Worm (Caenorhabditis elegans) whole organism, L4 larva: ENCODE data around the gene abhd-3.1.

Experiments used
- F26F4.8 ChIP-seq: fragments of 200-800 bp; sonication (Bioruptor generic); conservative IDR thresholded peaks from 2 replicates; pipeline ENCODE4 v1.3.6; 2022; ENCODE audit warnings: missing genetic modification characterization, missing compliant biosample characterization
- F44E2.7 ChIP-seq: fragments of 200-800 bp; sonication (Bioruptor generic); IDR thresholded peaks from 2 replicates; pipeline ENCODE4 v2.1.2; 2022; ENCODE audit warnings: missing genetic modification characterization, missing compliant biosample characterization
- aha-1 ChIP-seq: fragments of 150-350 bp; peaks from one replicate; lab custom pipeline; 2014; ENCODE audit warnings: missing biosample characterization, missing genetic modification characterization
- ama-1 ChIP-seq: fragments of 150-350 bp; optimal IDR thresholded peaks from 2 replicates; lab custom pipeline; 2014; ENCODE audit warnings: inconsistent platforms, mixed read lengths
- ceh-32 ChIP-seq: sonication (generic microtip); optimal IDR thresholded peaks from 2 replicates; lab custom pipeline; 2016; ENCODE audit warnings: mild to moderate bottlenecking, missing genetic modification characterization, missing compliant biosample characterization; ENCODE audit not compliant: poor library complexity
- daf-16 ChIP-seq, 3 experiments: sonication (generic microtip); optimal IDR thresholded peaks; 2 replicates each; lab custom pipeline; 2016 to 2017; ENCODE audit warnings: missing genetic modification characterization in 3 of 3, missing genetic modification reagents in 3 of 3, mild to moderate bottlenecking in 2 of 3, missing compliant biosample characterization in 2 of 3, missing biosample characterization in 1 of 3, moderate library complexity in 1 of 3
- dmd-8 ChIP-seq: fragments of 200-800 bp; sonication (Bioruptor generic); IDR thresholded peaks from 2 replicates; pipeline ENCODE4 v1.3.6; 2022; ENCODE audit warnings: missing genetic modification characterization, missing compliant biosample characterization
- duxl-1 ChIP-seq: sonication (generic microtip); optimal IDR thresholded peaks from 2 replicates; lab custom pipeline; 2016; ENCODE audit warnings: mild to moderate bottlenecking, missing genetic modification characterization, moderate library complexity, missing compliant biosample characterization; ENCODE audit not compliant: poor library complexity
- dve-1 ChIP-seq: sonication (generic microtip); optimal IDR thresholded peaks from 2 replicates; lab custom pipeline; 2017; ENCODE audit warnings: antibody characterized with exemption, mild to moderate bottlenecking, missing genetic modification characterization, missing compliant biosample characterization; ENCODE audit not compliant: insufficient read depth
- egl-27 ChIP-seq: sonication (generic microtip); optimal IDR thresholded peaks from 3 replicates; lab custom pipeline; 2017; ENCODE audit warnings: missing biosample characterization, missing genetic modification reagents, missing genetic modification characterization
- egl-43 ChIP-seq: fragments of 200-800 bp; sonication (Bioruptor generic); IDR thresholded peaks from 2 replicates; pipeline ENCODE4 v1.3.6; 2022; ENCODE audit warnings: missing genetic modification reagents, missing genetic modification characterization, missing compliant biosample characterization
- gei-8 ChIP-seq: fragments of 200-800 bp; sonication (Bioruptor generic); optimal IDR thresholded peaks from 2 replicates; lab custom pipeline; 2018; ENCODE audit warnings: mild to moderate bottlenecking, missing genetic modification characterization, missing compliant biosample characterization
- hlh-11 ChIP-seq: fragments of 200-800 bp; sonication (Bioruptor generic); optimal IDR thresholded peaks from 2 replicates; lab custom pipeline; 2018; ENCODE audit warnings: mild to moderate bottlenecking, missing genetic modification characterization, missing compliant biosample characterization
- hlh-30 ChIP-seq: sonication (generic microtip); optimal IDR thresholded peaks from 2 replicates; lab custom pipeline; 2017; ENCODE audit warnings: antibody characterized with exemption, mild to moderate bottlenecking, missing genetic modification characterization, missing compliant biosample characterization; ENCODE audit not compliant: insufficient read depth
- lim-7 ChIP-seq: fragments of 200-800 bp; sonication (Bioruptor generic); IDR thresholded peaks from 2 replicates; pipeline ENCODE4 v1.3.6; 2022; ENCODE audit warnings: missing genetic modification characterization, missing compliant biosample characterization
- lin-13 ChIP-seq: fragments of 150-350 bp; optimal IDR thresholded peaks from 2 replicates; lab custom pipeline; 2014; ENCODE audit warnings: missing biosample characterization, missing genetic modification reagents, missing genetic modification characterization
- lin-38 ChIP-seq: fragments of 200-800 bp; sonication (Bioruptor generic); IDR thresholded peaks from 2 replicates; pipeline ENCODE4 v1.3.6; 2022; ENCODE audit warnings: missing genetic modification reagents, missing genetic modification characterization, missing compliant biosample characterization
- madf-5 ChIP-seq, 2 experiments: fragments of 200-800 bp; sonication (Bioruptor generic); IDR thresholded peaks; 2 replicates each; pipeline ENCODE4 v1.3.6; 2022; ENCODE audit warnings: missing compliant biosample characterization in 2 of 2, missing genetic modification characterization in 2 of 2
- mdl-1 ChIP-seq, 2 experiments: fragments of 150-350 bp in 1 of 2; sonication (generic microtip) in 1 of 2; optimal IDR thresholded peaks; 2 replicates each; lab custom pipeline; 2014 to 2017; ENCODE audit warnings: missing biosample characterization in 2 of 2, missing genetic modification characterization in 2 of 2
- mep-1 ChIP-seq: fragments of 150-350 bp; sonication (generic microtip); optimal IDR thresholded peaks from 3 replicates; lab custom pipeline; 2014; ENCODE audit warnings: missing biosample characterization, missing genetic modification characterization
- mxl-2 ChIP-seq: fragments of 200-800 bp; sonication (Bioruptor generic); conservative IDR thresholded peaks from 2 replicates; pipeline ENCODE4 v1.3.6; 2022; ENCODE audit warnings: missing genetic modification reagents, missing genetic modification characterization, missing compliant biosample characterization
- mxl-3 ChIP-seq: fragments of 200-800 bp; sonication (Bioruptor generic); optimal IDR thresholded peaks from 2 replicates; lab custom pipeline; 2018; ENCODE audit warnings: mild to moderate bottlenecking, missing genetic modification characterization, missing compliant biosample characterization
- nhr-10 ChIP-seq: fragments of 150-350 bp; optimal IDR thresholded peaks from 2 replicates; lab custom pipeline; 2014; ENCODE audit warnings: missing biosample characterization, missing genetic modification characterization
- nhr-11 ChIP-seq: fragments of 150-350 bp; optimal IDR thresholded peaks from 2 replicates; lab custom pipeline; 2014; ENCODE audit warnings: missing biosample characterization, missing genetic modification characterization
- nhr-28 ChIP-seq: fragments of 150-350 bp; optimal IDR thresholded peaks from 2 replicates; lab custom pipeline; 2014; ENCODE audit warnings: missing biosample characterization, missing genetic modification characterization
- nhr-48 ChIP-seq: sonication (generic microtip); optimal IDR thresholded peaks from 2 replicates; lab custom pipeline; 2016; ENCODE audit warnings: mild to moderate bottlenecking, missing genetic modification characterization, missing compliant biosample characterization
- nhr-77 ChIP-seq: fragments of 150-350 bp; optimal IDR thresholded peaks from 2 replicates; lab custom pipeline; 2014; ENCODE audit warnings: missing biosample characterization, missing genetic modification characterization
- php-3 ChIP-seq: fragments of 200-800 bp; sonication (Bioruptor generic); IDR thresholded peaks from 2 replicates; pipeline ENCODE4 v1.3.6; 2022; ENCODE audit warnings: missing genetic modification reagents, missing genetic modification characterization, missing compliant biosample characterization
- pqm-1 ChIP-seq: sonication (generic microtip); optimal IDR thresholded peaks from 2 replicates; lab custom pipeline; 2017; ENCODE audit warnings: missing biosample characterization, missing genetic modification characterization
- saeg-2 ChIP-seq: fragments of 200-800 bp; sonication (Bioruptor generic); IDR thresholded peaks from 2 replicates; pipeline ENCODE4 v1.3.6; 2022; ENCODE audit warnings: missing genetic modification reagents, missing genetic modification characterization, missing compliant biosample characterization
- set-16 ChIP-seq: fragments of 200-800 bp; sonication (Bioruptor generic); IDR thresholded peaks from 2 replicates; pipeline ENCODE4 v1.3.6; 2022; ENCODE audit warnings: missing genetic modification reagents, missing genetic modification characterization, missing compliant biosample characterization
- snpc-1.2 ChIP-seq: fragments of 200-800 bp; sonication (Bioruptor generic); IDR thresholded peaks from 2 replicates; pipeline ENCODE4 v1.3.6; 2022; ENCODE audit warnings: missing genetic modification reagents, missing genetic modification characterization, missing compliant biosample characterization
- zfp-2 ChIP-seq: sonication (generic microtip); optimal IDR thresholded peaks from 2 replicates; lab custom pipeline; 2016; ENCODE audit warnings: mild to moderate bottlenecking, missing genetic modification characterization, missing compliant biosample characterization
- ztf-11 ChIP-seq: fragments of 150-350 bp; optimal IDR thresholded peaks from 2 replicates; lab custom pipeline; 2014; ENCODE audit warnings: missing biosample characterization, missing genetic modification characterization

Gene abhd-3.1

DNA sequence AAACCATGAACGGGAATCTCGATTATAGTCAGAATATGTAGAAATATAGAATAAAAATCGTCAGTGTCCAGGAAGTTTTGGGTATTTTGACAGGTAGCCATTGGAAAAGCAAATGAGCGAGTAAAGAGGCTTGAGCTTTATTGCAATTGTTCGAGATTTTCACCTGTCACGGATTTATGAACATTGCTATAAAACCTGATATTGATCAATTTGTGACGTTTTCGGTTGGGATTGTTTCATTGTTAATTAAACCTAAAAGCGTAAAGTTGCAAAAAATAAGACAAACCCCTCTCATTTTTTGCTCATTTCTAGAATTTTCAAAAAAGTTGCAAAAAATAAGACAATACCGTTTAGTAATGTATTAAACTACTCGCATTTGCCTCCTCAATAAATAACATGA is 22.9 kb downstream of the abhd-3.1 start, which contains the start of gene srh-183:
TSS of gene srh-183 (minus strand) at position 101 of the 400 bp plus-strand sequence.
- no peak for TF ChIP-seq mep-1
- TF ChIP-seq saeg-2 (GFP tag; lab: Robert Waterston, UW) = no peak
- TF ChIP-seq snpc-1.2 (GFP tag; lab: Robert Waterston, UW) = no peak
- TF ChIP-seq lin-38 (GFP tag; lab: Robert Waterston, UW) = no peak
- TF ChIP-seq mdl-1 (tag; optimal IDR thresholded peaks at IDR 0.05; lab: Kevin White, UChicago) = no peak
- TF ChIP-seq zfp-2 = no peak
- TF ChIP-seq madf-5 (GFP tag; IDR thresholded peaks at IDR 0.05; lab: Robert Waterston, UW) = no peak
- no peak for TF ChIP-seq lim-7 (GFP tag; lab: Robert Waterston, UW)
- no peak for TF ChIP-seq dmd-8
- no peak for TF ChIP-seq ceh-32 (tag; lab: Kevin White, UChicago)
- TF ChIP-seq egl-27 = no peak
- TF ChIP-seq lin-13 = no peak
- no peak for TF ChIP-seq nhr-10 (tag; lab: Kevin White, UChicago)
- no peak for TF ChIP-seq F44E2.7 (GFP tag; lab: Robert Waterston, UW)
- TF ChIP-seq daf-16 (GFP tag; optimal IDR thresholded peaks at IDR 0.05; lab: Kevin White, UChicago) = no peak
- no peak for TF ChIP-seq daf-16 (tag; optimal IDR thresholded peaks at IDR 0.05; lab: Kevin White, UChicago)
- TF ChIP-seq, all 104 proteins: peak for 0

DNA sequence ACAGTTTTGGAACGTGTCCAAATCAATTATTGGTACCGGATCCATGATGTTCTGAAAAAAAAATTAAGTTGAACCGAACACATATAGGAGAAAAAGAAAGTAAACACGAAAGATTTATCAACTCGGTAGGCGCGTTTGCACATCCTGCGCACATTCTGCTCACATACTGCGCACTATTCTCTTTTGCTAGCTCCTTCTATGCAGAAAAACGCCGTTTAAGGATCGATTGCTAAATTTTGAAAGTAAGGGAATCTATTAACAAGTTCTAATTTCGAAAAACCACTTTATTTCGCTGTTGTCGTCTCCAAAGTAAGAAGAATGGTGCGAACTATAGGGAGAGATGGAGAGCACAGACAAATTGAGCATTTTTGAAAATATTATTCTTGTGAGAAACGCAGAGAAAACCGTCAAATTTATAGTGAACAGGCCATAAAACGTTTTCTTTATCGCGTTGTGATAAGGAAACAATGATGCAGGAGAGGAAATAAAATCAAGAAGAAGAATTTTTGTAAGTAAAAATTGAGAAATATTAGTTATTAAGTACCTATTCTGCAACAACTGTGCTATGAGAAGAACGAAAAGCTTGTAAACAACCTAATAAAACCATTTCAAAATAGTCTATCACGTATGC is 26.7 kb downstream of the abhd-3.1 start, which contains the start of gene Y60A3A.24:
TSS of gene Y60A3A.24 (minus strand) at position 51 of the 631 bp plus-strand sequence.
- TF ChIP-seq nhr-48 (tag; lab: Kevin White, UChicago) (no peak), daf-16 (GFP tag; optimal IDR thresholded peaks at IDR 0.05; lab: Kevin White, UChicago) (no peak), daf-16 (tag; optimal IDR thresholded peaks at IDR 0.05; lab: Kevin White, UChicago) (peak; percentile 68), mxl-3 (GFP tag; lab: Kevin White, UChicago) (no peak), php-3 (peak; percentile 90; the same call in 1 of the 2 replicates), duxl-1 (no peak), nhr-28 (peak; percentile 82), aha-1 (tag; lab: Kevin White, UChicago) (peak; percentile 61), ztf-11 (tag; lab: Kevin White, UChicago) (no peak), hlh-30 (tag; lab: Kevin White, UChicago) (no peak), dve-1 (tag; lab: Kevin White, UChicago) (peak; percentile 56), ama-1 (no peak), hlh-11 (tag; lab: Kevin White, UChicago) (peak; percentile 38), pqm-1 (tag; lab: Kevin White, UChicago) (peak; percentile 87), gei-8 (GFP tag; lab: Kevin White, UChicago) (no peak), nhr-77 (tag; lab: Kevin White, UChicago) (peak; percentile 16)

DNA sequence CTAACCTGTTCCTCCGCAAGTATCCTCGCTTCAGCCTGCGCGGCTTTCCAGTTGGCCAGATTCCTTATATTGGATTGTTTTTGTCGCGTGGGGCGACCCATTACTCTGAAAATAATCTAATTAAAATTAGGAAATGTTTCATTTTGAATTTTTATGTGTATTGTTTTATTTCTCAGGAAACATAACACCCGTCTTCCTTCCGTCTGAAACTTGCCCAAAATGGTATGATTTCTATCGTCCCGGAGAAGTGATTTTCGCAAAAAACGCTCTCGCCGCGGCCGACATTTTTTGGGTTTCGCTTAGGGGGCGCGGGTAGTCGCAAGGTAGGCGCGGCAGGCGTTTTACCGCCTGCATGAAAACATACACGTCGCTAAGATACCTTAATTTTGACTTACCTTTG is 30.9 kb downstream of the abhd-3.1 start, which contains the start of gene clec-260:
TSS of gene clec-260 (minus strand) at position 101 of the 400 bp plus-strand sequence.
- TF ChIP-seq nhr-11 (tag; lab: Kevin White, UChicago) (no peak), aha-1 (tag; lab: Kevin White, UChicago) (peak; percentile 42), mxl-2 (no peak)

DNA sequence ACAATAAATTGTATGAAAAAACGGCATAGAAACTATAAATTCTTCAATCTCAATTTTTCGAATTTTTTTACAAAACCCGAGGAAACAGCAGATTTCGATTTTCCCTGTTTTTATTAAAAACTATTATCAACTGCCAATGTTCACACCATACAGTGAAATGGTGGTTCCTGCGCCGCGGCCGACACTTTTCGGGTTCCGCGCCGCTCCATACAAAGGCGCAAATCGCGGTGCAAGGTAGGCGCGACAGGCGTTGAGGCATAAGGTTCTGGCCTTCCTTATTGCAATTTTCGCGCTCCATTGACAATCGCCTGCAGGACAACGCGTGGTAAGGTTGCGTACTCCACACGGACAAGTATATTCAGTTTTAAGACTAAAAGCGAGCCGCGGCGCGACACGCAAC is 31.5 kb downstream of the abhd-3.1 start:
- TF ChIP-seq F26F4.8 (GFP tag; lab: Robert Waterston, UW) (no peak), egl-43 (0 out of 2 replicates have a peak, but pooled peaks have one; percentile 18), set-16 (GFP tag; lab: Robert Waterston, UW) (peak; percentile 33)
